Worm (Caenorhabditis elegans) whole organism, young adult: ENCODE data around the gene F54B3.1.

ENCODE experiments used
- F33H1.4 ChIP-seq: fragments of 200-800 bp; sonication (Bioruptor generic); IDR thresholded peaks from 2 replicates; pipeline ENCODE4 v1.3.6; 2022; ENCODE audit warnings: missing genetic modification reagents, missing genetic modification characterization, missing compliant biosample characterization
- ama-1 ChIP-seq, 3 experiments: fragments of 150-350 bp in 1 of 3; sonication (generic microtip) in 2 of 3; optimal IDR thresholded peaks; 2 replicates each; lab custom pipeline; 2014 to 2018; ENCODE audit warnings: missing biosample characterization in 2 of 3, missing genetic modification characterization in 2 of 3, missing genetic modification reagents in 2 of 3
- aptf-3 ChIP-seq: fragments of 200-800 bp; sonication (Bioruptor generic); IDR thresholded peaks from 2 replicates; pipeline ENCODE4 v1.3.6; 2022; ENCODE audit warnings: missing genetic modification characterization, missing compliant biosample characterization
- dpl-1 ChIP-seq: fragments of 150-350 bp; optimal IDR thresholded peaks from 2 replicates; lab custom pipeline; 2014; ENCODE audit warnings: missing biosample characterization, missing genetic modification reagents, missing genetic modification characterization
- egl-44 ChIP-seq: fragments of 200-800 bp; sonication (Bioruptor generic); IDR thresholded peaks from 2 replicates; pipeline ENCODE4 v1.3.6; 2022; ENCODE audit warnings: missing genetic modification reagents, missing genetic modification characterization, missing compliant biosample characterization
- gei-17 ChIP-seq: fragments of 200-800 bp; sonication (Bioruptor generic); optimal IDR thresholded peaks from 2 replicates; lab custom pipeline; 2018; ENCODE audit warnings: mild to moderate bottlenecking, missing genetic modification characterization, missing compliant biosample characterization
- lin-26 ChIP-seq: fragments of 200-800 bp; sonication (Bioruptor generic); IDR thresholded peaks from 2 replicates; pipeline ENCODE4 v1.3.6; 2022; ENCODE audit warnings: missing genetic modification reagents, missing genetic modification characterization, missing compliant biosample characterization
- nhr-120 ChIP-seq: fragments of 200-800 bp; sonication (Bioruptor generic); IDR thresholded peaks from 2 replicates; pipeline ENCODE4 v1.3.6; 2022; ENCODE audit warnings: missing genetic modification characterization, missing compliant biosample characterization
- rpc-1 ChIP-seq, 2 experiments: fragments of 150-350 bp in 1 of 2; sonication (generic microtip) in 1 of 2; optimal IDR thresholded peaks; 2 replicates each; lab custom pipeline; 2014 to 2018; ENCODE audit warnings: missing biosample characterization in 1 of 2, missing genetic modification characterization in 1 of 2, missing genetic modification reagents in 1 of 2, missing genotype in 1 of 2
- unc-62 ChIP-seq: fragments of 150-350 bp; optimal IDR thresholded peaks from 2 replicates; lab custom pipeline; 2014; ENCODE audit warnings: missing biosample characterization, missing genetic modification reagents, missing genetic modification characterization
- ztf-18 ChIP-seq: sonication (generic microtip); optimal IDR thresholded peaks from 2 replicates; lab custom pipeline; 2016; ENCODE audit warnings: missing genotype, mild to moderate bottlenecking, missing genetic modification characterization, missing compliant biosample characterization

DNA sequence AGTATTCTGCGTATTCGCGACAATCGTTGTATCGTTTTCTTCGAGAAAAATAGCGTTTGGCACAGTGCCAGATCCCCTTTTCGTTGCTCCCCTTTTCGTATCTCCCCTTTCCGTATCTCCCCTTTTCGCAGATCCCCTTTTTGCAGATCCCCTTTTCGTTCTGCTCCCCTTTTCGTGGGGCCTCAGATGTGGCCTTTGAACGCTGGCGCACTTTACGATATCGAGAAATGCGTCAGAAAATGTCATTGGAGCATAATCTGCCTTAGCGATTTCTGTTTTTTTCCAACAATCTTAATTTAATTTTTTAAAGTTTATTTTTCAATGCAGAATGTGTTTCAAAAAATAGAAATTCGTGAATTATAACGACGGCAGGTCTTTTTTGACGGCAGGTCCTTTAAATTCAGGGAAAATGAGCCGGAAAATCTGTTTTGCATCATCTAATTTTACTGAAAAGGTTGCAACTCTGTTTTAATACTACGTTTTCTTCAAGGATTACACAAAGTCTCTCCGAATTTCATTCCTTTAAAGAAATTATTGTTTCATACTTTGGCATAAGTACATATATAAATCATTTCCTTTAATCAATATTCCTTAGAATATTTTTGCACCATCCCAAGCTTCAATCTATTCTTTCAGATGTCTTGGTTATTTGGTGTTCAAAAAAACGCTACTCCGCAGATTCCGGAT lies 2.6 kb upstream of the F54B3.1 start, which contains the start of gene atad-3:
- TF ChIP-seq aptf-3 (GFP tag; lab: Robert Waterston, UW) (no peak), unc-62 (no peak), F33H1.4 (GFP tag; lab: Robert Waterston, UW) (peak; percentile 80), dpl-1 (peak; percentile 24), nhr-120 (GFP tag; lab: Robert Waterston, UW) (no peak), rpc-1 (optimal IDR thresholded peaks at IDR 0.05; lab: Kevin White, UChicago) (no peak), rpc-1 (tag; optimal IDR thresholded peaks at IDR 0.05; lab: Kevin White, UChicago) (no peak), ztf-18 (tag; lab: Kevin White, UChicago) (peak; percentile 98), gei-17 (GFP tag; lab: Kevin White, UChicago) (no peak), egl-44 (GFP tag; lab: Robert Waterston, UW) (peak; percentile 85), ama-1 (optimal IDR thresholded peaks at IDR 0.05; lab: Kevin White, UChicago) (no peak), ama-1 (GFP tag; optimal IDR thresholded peaks at IDR 0.05; lab: Kevin White, UChicago) (no peak), lin-26 (GFP tag; lab: Robert Waterston, UW) (peak; percentile 95)
